Fruit fly (Drosophila melanogaster): ENCODE data around the gene Arf1.

The Arf1 gene

dm6 chr3L:22863367-22864078 is 8.5 kb downstream of the Arf1 start, which contains the start of gene CG33169 (continued):
- TF ChIP-seq cg (GFP tag; optimal IDR thresholded peaks at IDR 0.05) (peak; percentile 28), CG15479 (GFP tag; optimal IDR thresholded peaks at IDR 0.05) (no peak), Sox100B (GFP tag; optimal IDR thresholded peaks at IDR 0.05) (peak; percentile 41), pum (GFP tag; optimal IDR thresholded peaks at IDR 0.05) (peak; percentile 83), dmrt11E (tag; optimal IDR thresholded peaks at IDR 0.05) (peak; percentile 41), psq (GFP tag; optimal IDR thresholded peaks at IDR 0.05) (peak; percentile 77), sqz (GFP tag; optimal IDR thresholded peaks at IDR 0.05) (no peak), en (GFP tag; optimal IDR thresholded peaks at IDR 0.05) (peak; percentile 46), sc (optimal IDR thresholded peaks at IDR 0.05) (no peak), sc (GFP tag; optimal IDR thresholded peaks at IDR 0.05) (peak; percentile 1), H15 (GFP tag; IDR thresholded peaks at IDR 0.05) (peak; percentile 88), knrl (GFP tag; IDR thresholded peaks at IDR 0.05; ENCODE audit: partially characterized antibody) (peak; percentile 73), NK7.1 (GFP tag; optimal IDR thresholded peaks at IDR 0.05) (peak; percentile 78), nmo (GFP tag; optimal IDR thresholded peaks at IDR 0.05) (peak; percentile 85), CG7963 (GFP tag; IDR thresholded peaks at IDR 0.05; ENCODE audit: partially characterized antibody) (0 out of 3 replicates have a peak, but pooled peaks have one; percentile 24), Xrp1 (GFP tag; IDR thresholded peaks at IDR 0.05) (peak; percentile 70), Antp (GFP tag; optimal IDR thresholded peaks at IDR 0.05) (peak; percentile 93), trem (tag; optimal IDR thresholded peaks at IDR 0.05) (peak; percentile 75), CG11560 (tag; IDR thresholded peaks at IDR 0.05) (peak; percentile 67; the same call in 2 of the 3 replicates), ATbp (GFP tag; optimal IDR thresholded peaks at IDR 0.05) (peak; percentile 67), Bteb2 (GFP tag; optimal IDR thresholded peaks at IDR 0.05) (peak; percentile 67), Asciz (GFP tag; optimal IDR thresholded peaks at IDR 0.05) (peak; percentile 49), CG14050 (GFP tag; IDR thresholded peaks at IDR 0.05) (peak; percentile 60), sens-2 (GFP tag; IDR thresholded peaks at IDR 0.05) (peak; percentile 26; the same call in 1 of the 2 replicates), CG42726 (GFP tag; IDR thresholded peaks at IDR 0.05; ENCODE audit: partially characterized antibody) (peak; percentile 91), yki (optimal IDR thresholded peaks at IDR 0.05) (no peak), B-H1 (GFP tag; IDR thresholded peaks at IDR 0.05) (peak; percentile 58; the same call in 2 of the 3 replicates), CG8765 (GFP tag; IDR thresholded peaks at IDR 0.05) (peak; percentile 79), gfzf (GFP tag; optimal IDR thresholded peaks at IDR 0.05) (peak; percentile 51), Hmx (GFP tag; optimal IDR thresholded peaks at IDR 0.05) (no peak), CG15601 (tag; optimal IDR thresholded peaks at IDR 0.05) (peak; percentile 80), CG9817 (tag; optimal IDR thresholded peaks at IDR 0.05) (peak; percentile 92), HLH54F (GFP tag; optimal IDR thresholded peaks at IDR 0.05) (peak; percentile 94), Fer3 (tag; optimal IDR thresholded peaks at IDR 0.05) (peak; percentile 79), Trl (optimal IDR thresholded peaks at IDR 0.05) (no peak), Trl (GFP tag; optimal IDR thresholded peaks at IDR 0.05) (peak; percentile 93), CG4820 (GFP tag; optimal IDR thresholded peaks at IDR 0.05) (peak; percentile 71), Ravus (GFP tag; IDR thresholded peaks at IDR 0.05) (no peak), Nf-YC (tag; optimal IDR thresholded peaks at IDR 0.05) (peak; percentile 73), CG2889 (GFP tag; IDR thresholded peaks at IDR 0.05) (no peak), CG4404 (GFP tag; IDR thresholded peaks at IDR 0.05) (peak; percentile 61), Fer2 (tag; optimal IDR thresholded peaks at IDR 0.05) (peak; percentile 67), gem (tag; optimal IDR thresholded peaks at IDR 0.05) (no peak), CG32767 (GFP tag; IDR thresholded peaks at IDR 0.05) (peak; percentile 38; the same call in 1 of the 2 replicates), CG18764 (GFP tag; optimal IDR thresholded peaks at IDR 0.05) (peak; percentile 80), wek (GFP tag; optimal IDR thresholded peaks at IDR 0.05) (peak; percentile 54), tx (GFP tag; optimal IDR thresholded peaks at IDR 0.05) (peak; percentile 87), esg (GFP tag; conservative IDR thresholded peaks at IDR 0.05) (no peak; the same call in 1 of the 2 replicates), Side (GFP tag; optimal IDR thresholded peaks at IDR 0.05) (peak; percentile 89), CG12391 (tag; optimal IDR thresholded peaks at IDR 0.05) (peak; percentile 72)

Data from whole organism, embryonic.